Fruit fly (Drosophila melanogaster): Measurements from ENCODE around the gene Xe7.

- no peak for TF ChIP-seq CG14711 (tag; optimal IDR thresholded peaks at IDR 0.05)
- no peak for TF ChIP-seq tj (GFP tag; optimal IDR thresholded peaks at IDR 0.05)
- no peak for TF ChIP-seq ovo (GFP tag; optimal IDR thresholded peaks at IDR 0.05)
- no peak for TF ChIP-seq CG33017 (tag; optimal IDR thresholded peaks at IDR 0.05)
- no peak for TF ChIP-seq Hr96 (GFP tag; optimal IDR thresholded peaks at IDR 0.05)
- TF ChIP-seq CG7101 (tag; optimal IDR thresholded peaks at IDR 0.05), result no peak
- no peak for TF ChIP-seq toe (GFP tag; optimal IDR thresholded peaks at IDR 0.05)
- TF ChIP-seq Mnt (GFP tag; optimal IDR thresholded peaks at IDR 0.05), result no peak
- no peak for TF ChIP-seq kay (GFP tag; ENCODE audit: borderline replicate concordance)
- no peak for TF ChIP-seq Crg-1 (GFP tag; optimal IDR thresholded peaks at IDR 0.05)
- TF ChIP-seq CG11617 (GFP tag; optimal IDR thresholded peaks at IDR 0.05), result no peak
- TF ChIP-seq CG1620 (GFP tag; optimal IDR thresholded peaks at IDR 0.05), result no peak
- TF ChIP-seq CG7045 (GFP tag; optimal IDR thresholded peaks at IDR 0.05), result no peak
Observed at dm6 chr3R:5701104-5701503, 32.0 kb upstream of the Xe7 start.

Data from whole organism, adult.